Fruit fly (Drosophila melanogaster) whole organism, embryonic: ENCODE data around the gene CG2256.

ENCODE experiments used
- Bteb2 ChIP-seq: fragments of 200-800 bp; sonication (Bioruptor generic); optimal IDR thresholded peaks from 2 replicates; lab custom pipeline; 2016; ENCODE audit warnings: missing biosample characterization, missing genetic modification characterization
- CG10431 ChIP-seq: fragments of 200-800 bp; sonication (Bioruptor generic); optimal IDR thresholded peaks from 3 replicates; lab custom pipeline; 2018; ENCODE audit warnings: missing biosample characterization, mild to moderate bottlenecking, missing genetic modification characterization
- CG11504 ChIP-seq: fragments of 200-800 bp; sonication (Bioruptor generic); optimal IDR thresholded peaks from 3 replicates; lab custom pipeline; 2019; ENCODE audit warnings: missing biosample characterization, mild to moderate bottlenecking, missing genetic modification characterization, moderate library complexity
- CG12769 ChIP-seq: fragments of 200-800 bp; sonication (Bioruptor generic); optimal IDR thresholded peaks from 2 replicates; lab custom pipeline; 2019; ENCODE audit warnings: missing biosample characterization, mild to moderate bottlenecking, missing genetic modification characterization, moderate library complexity
- CG13775 ChIP-seq: fragments of 200-800 bp; sonication (Bioruptor generic); optimal IDR thresholded peaks from 3 replicates; lab custom pipeline; 2017; ENCODE audit warnings: missing biosample characterization, mild to moderate bottlenecking, missing genetic modification characterization
- CG13894 ChIP-seq: fragments of 200-800 bp; sonication (Bioruptor generic); optimal IDR thresholded peaks from 3 replicates; lab custom pipeline; 2018; ENCODE audit warnings: missing biosample characterization, mild to moderate bottlenecking, missing genetic modification characterization, moderate library complexity
- CG14050 ChIP-seq: fragments of 200-800 bp; sonication (Bioruptor generic); IDR thresholded peaks from 3 replicates; pipeline ENCODE4 v1.3.6; 2022; ENCODE audit warnings: missing biosample characterization, missing genetic modification characterization
- CG14965 ChIP-seq: fragments of 200-800 bp; sonication (Bioruptor generic); optimal IDR thresholded peaks from 2 replicates; lab custom pipeline; 2016; ENCODE audit warnings: missing biosample characterization, missing genetic modification characterization, borderline replicate concordance
- CG18262 ChIP-seq: fragments of 200-800 bp; optimal IDR thresholded peaks from 3 replicates; lab custom pipeline; 2019; ENCODE audit warnings: missing biosample characterization, mild to moderate bottlenecking, missing genetic modification characterization, moderate library complexity
- CG3281 ChIP-seq: fragments of 200-800 bp; sonication (Bioruptor generic); optimal IDR thresholded peaks from 3 replicates; lab custom pipeline; 2017; ENCODE audit warnings: missing biosample characterization, mild to moderate bottlenecking, missing genetic modification characterization
- CG4328 ChIP-seq: fragments of 200-800 bp; sonication (Bioruptor generic); optimal IDR thresholded peaks from 3 replicates; lab custom pipeline; 2017; ENCODE audit warnings: missing biosample characterization, missing genetic modification reagents, missing genetic modification characterization
- CG6689 ChIP-seq: fragments of 200-800 bp; sonication (Bioruptor generic); IDR thresholded peaks from 2 replicates; pipeline ENCODE4 v1.3.6; 2022; ENCODE audit warnings: missing biosample characterization, missing genetic modification characterization
- CG6854 ChIP-seq: fragments of 200-800 bp; sonication (Bioruptor generic); optimal IDR thresholded peaks from 3 replicates; lab custom pipeline; 2017; ENCODE audit warnings: missing biosample characterization, mild to moderate bottlenecking, missing genetic modification characterization
- CG7928 ChIP-seq: fragments of 200-800 bp; sonication (Bioruptor generic); optimal IDR thresholded peaks from 2 replicates; lab custom pipeline; 2017; ENCODE audit warnings: missing biosample characterization, mild to moderate bottlenecking, missing genetic modification characterization
- CG7987 ChIP-seq: fragments of 200-800 bp; sonication (Bioruptor generic); optimal IDR thresholded peaks from 2 replicates; lab custom pipeline; 2018; ENCODE audit warnings: missing biosample characterization, mild to moderate bottlenecking, missing genetic modification characterization, moderate library complexity
- CG9817 ChIP-seq: fragments of 200-800 bp; sonication (Bioruptor generic); optimal IDR thresholded peaks from 2 replicates; lab custom pipeline; 2018; ENCODE audit warnings: missing biosample characterization, mild to moderate bottlenecking, missing genetic modification characterization, moderate library complexity
- CHES-1-like ChIP-seq: fragments of 200-800 bp; sonication (Bioruptor generic); optimal IDR thresholded peaks from 2 replicates; lab custom pipeline; 2016; ENCODE audit warnings: missing biosample characterization, missing genetic modification characterization
- D ChIP-seq, 2 experiments: fragments of 200-800 bp in 1 of 2; fragments of >200 bp in 1 of 2; sonication (Bioruptor generic) in 1 of 2; optimal IDR thresholded peaks; 2 replicates in 1 of 2; 3 replicates in 1 of 2; lab custom pipeline; 2017; ENCODE audit warnings: mild to moderate bottlenecking in 1 of 2, missing biosample characterization in 1 of 2, missing genetic modification characterization in 1 of 2, missing genetic modification reagents in 1 of 2
- Dbx ChIP-seq: fragments of 200-800 bp; sonication (Bioruptor generic); IDR thresholded peaks from 3 replicates; pipeline ENCODE4 v1.3.6; 2022; ENCODE audit warnings: missing biosample characterization, missing genetic modification characterization
- Deaf1 ChIP-seq: fragments of 200-800 bp; optimal IDR thresholded peaks from 3 replicates; lab custom pipeline; 2019; ENCODE audit warnings: missing biosample characterization, mild to moderate bottlenecking, missing genetic modification characterization, moderate library complexity
- Doc2 ChIP-seq: fragments of 200-800 bp; sonication (Bioruptor generic); IDR thresholded peaks from 2 replicates; pipeline ENCODE4 v1.3.6; 2022; ENCODE audit warnings: missing biosample characterization, missing genetic modification characterization
- Dp ChIP-seq: fragments of 200-800 bp; sonication (Bioruptor generic); optimal IDR thresholded peaks from 2 replicates; lab custom pipeline; 2018; ENCODE audit warnings: missing biosample characterization, mild to moderate bottlenecking, missing genetic modification characterization, moderate library complexity
- Drgx ChIP-seq: fragments of 200-800 bp; sonication (Bioruptor generic); IDR thresholded peaks from 2 replicates; pipeline ENCODE4 v1.3.6; 2022; ENCODE audit warnings: missing biosample characterization, missing genetic modification characterization
- H15 ChIP-seq: fragments of 200-800 bp; sonication (Bioruptor generic); IDR thresholded peaks from 3 replicates; pipeline ENCODE4 v1.3.6; 2022; ENCODE audit warnings: missing biosample characterization, missing genetic modification characterization
- HmgZ ChIP-seq: fragments of 200-800 bp; sonication (Bioruptor generic); optimal IDR thresholded peaks from 2 replicates; lab custom pipeline; 2018; ENCODE audit warnings: missing biosample characterization, mild to moderate bottlenecking, missing genetic modification characterization
- Hmr ChIP-seq: fragments of 200-800 bp; sonication (Bioruptor generic); optimal IDR thresholded peaks from 3 replicates; lab custom pipeline; 2017; ENCODE audit warnings: mild to moderate bottlenecking, missing biosample characterization, missing genetic modification reagents, missing genetic modification characterization
- Hr78 ChIP-seq, 2 experiments: fragments of 200-800 bp in 1 of 2; fragments of >200 bp in 1 of 2; sonication (Bioruptor generic) in 1 of 2; optimal IDR thresholded peaks; 2 replicates each; lab custom pipeline; 2017 to 2019; ENCODE audit warnings: missing biosample characterization in 2 of 2, missing genetic modification characterization in 2 of 2, mild to moderate bottlenecking in 1 of 2, moderate library complexity in 1 of 2
- Jarid2 ChIP-seq: fragments of 200-800 bp; sonication (Bioruptor generic); optimal IDR thresholded peaks from 3 replicates; lab custom pipeline; 2017; ENCODE audit warnings: mild to moderate bottlenecking, missing biosample characterization, missing genetic modification reagents, missing genetic modification characterization
- Kr ChIP-seq: fragments of 200-800 bp; sonication (Bioruptor generic); optimal IDR thresholded peaks from 2 replicates; lab custom pipeline; 2017; ENCODE audit warnings: missing biosample characterization, mild to moderate bottlenecking, missing genetic modification characterization
- MESR4 ChIP-seq: fragments of 200-800 bp; sonication (Bioruptor generic); optimal IDR thresholded peaks from 2 replicates; lab custom pipeline; 2018; ENCODE audit warnings: missing biosample characterization, mild to moderate bottlenecking, missing genetic modification characterization, moderate library complexity
- Med ChIP-seq: fragments of 200-800 bp; sonication (Bioruptor generic); peaks from one replicate; lab custom pipeline; 2016; ENCODE audit warnings: missing biosample characterization, missing genetic modification characterization, mild to moderate bottlenecking, inconsistent platforms, moderate library complexity
- Ssrp ChIP-seq: fragments of 200-800 bp; sonication (Bioruptor generic); optimal IDR thresholded peaks from 2 replicates; lab custom pipeline; 2018; ENCODE audit warnings: missing biosample characterization, mild to moderate bottlenecking, missing genetic modification characterization, moderate library complexity
- Stat92E ChIP-seq, 3 experiments: fragments of >200 bp in 2 of 3; fragments of 200-800 bp in 1 of 3; sonication (Bioruptor generic) in 1 of 3; optimal IDR thresholded peaks; 2 replicates each; lab custom pipeline; 2017 to 2019; ENCODE audit warnings: missing biosample characterization in 3 of 3, missing genetic modification characterization in 3 of 3, mild to moderate bottlenecking in 1 of 3, moderate library complexity in 1 of 3
- ac ChIP-seq: fragments of 200-800 bp; sonication (Bioruptor generic); optimal IDR thresholded peaks from 3 replicates; lab custom pipeline; 2017; ENCODE audit warnings: missing biosample characterization, mild to moderate bottlenecking, missing genetic modification characterization
- aop ChIP-seq: fragments of 200-800 bp; sonication (Bioruptor generic); IDR thresholded peaks from 2 replicates; pipeline ENCODE4 v1.3.6; 2022; ENCODE audit warnings: missing biosample characterization, missing genetic modification characterization
- bsh ChIP-seq, 2 experiments: fragments of 200-800 bp; sonication (Bioruptor generic); optimal IDR thresholded peaks; 2 replicates each; lab custom pipeline; 2017 to 2018; ENCODE audit warnings: mild to moderate bottlenecking in 2 of 2, missing biosample characterization in 2 of 2, missing genetic modification characterization in 2 of 2, moderate library complexity in 1 of 2
- cg ChIP-seq: fragments of 200-800 bp; sonication (Bioruptor generic); optimal IDR thresholded peaks from 3 replicates; lab custom pipeline; 2019; ENCODE audit warnings: missing biosample characterization, mild to moderate bottlenecking, missing genetic modification characterization, moderate library complexity
- en ChIP-seq: fragments of 200-800 bp; sonication (Bioruptor generic); optimal IDR thresholded peaks from 2 replicates; lab custom pipeline; 2016; ENCODE audit warnings: missing biosample characterization, missing genetic modification characterization
- fd96Cb ChIP-seq: fragments of 200-800 bp; sonication (Bioruptor generic); optimal IDR thresholded peaks from 2 replicates; lab custom pipeline; 2018; ENCODE audit warnings: missing biosample characterization, mild to moderate bottlenecking, missing genetic modification characterization, moderate library complexity
- gcm ChIP-seq: fragments of 200-800 bp; sonication (Bioruptor generic); optimal IDR thresholded peaks from 2 replicates; lab custom pipeline; 2019; ENCODE audit warnings: missing biosample characterization, mild to moderate bottlenecking, missing genetic modification characterization, moderate library complexity
- lab ChIP-seq: fragments of 200-800 bp; sonication (Bioruptor generic); optimal IDR thresholded peaks from 3 replicates; lab custom pipeline; 2017; ENCODE audit warnings: missing biosample characterization, missing genetic modification characterization, mild to moderate bottlenecking, moderate library complexity, missing genetic modification reagents
- nom ChIP-seq: fragments of 200-800 bp; sonication (Bioruptor generic); optimal IDR thresholded peaks from 2 replicates; lab custom pipeline; 2017; ENCODE audit warnings: missing biosample characterization, missing genetic modification characterization, mild to moderate bottlenecking, moderate library complexity, missing genetic modification reagents
- pb ChIP-seq: fragments of 200-800 bp; sonication (Bioruptor generic); optimal IDR thresholded peaks from 3 replicates; lab custom pipeline; 2016; ENCODE audit warnings: missing biosample characterization, missing genetic modification characterization
- peb ChIP-seq: fragments of 200-800 bp; sonication (Bioruptor generic); IDR thresholded peaks from 2 replicates; pipeline ENCODE4 v1.3.6; 2022; ENCODE audit warnings: missing biosample characterization, missing genetic modification characterization
- pros ChIP-seq: fragments of 200-800 bp; sonication (Bioruptor generic); optimal IDR thresholded peaks from 3 replicates; lab custom pipeline; 2019; ENCODE audit warnings: missing biosample characterization, mild to moderate bottlenecking, missing genetic modification characterization, moderate library complexity
- scrt ChIP-seq: fragments of 200-800 bp; sonication (Bioruptor generic); optimal IDR thresholded peaks from 2 replicates; lab custom pipeline; 2018; ENCODE audit warnings: missing biosample characterization, mild to moderate bottlenecking, missing genetic modification characterization, moderate library complexity
- slbo ChIP-seq: fragments of 200-800 bp; sonication (Bioruptor generic); IDR thresholded peaks from 2 replicates; pipeline ENCODE4 v1.3.6; 2022; ENCODE audit warnings: missing biosample characterization, missing genetic modification characterization
- tup ChIP-seq: fragments of 200-800 bp; sonication (Bioruptor generic); optimal IDR thresholded peaks from 2 replicates; lab custom pipeline; 2016; ENCODE audit warnings: missing biosample characterization, mild to moderate bottlenecking, missing genetic modification characterization, moderate library complexity
- zen2 ChIP-seq: fragments of 200-800 bp; sonication (Bioruptor generic); IDR thresholded peaks from 3 replicates; pipeline ENCODE4 v1.3.6; 2022; ENCODE audit warnings: missing biosample characterization, missing genetic modification characterization; ENCODE audit not compliant: partially characterized antibody

CG2256 gene

DNA sequence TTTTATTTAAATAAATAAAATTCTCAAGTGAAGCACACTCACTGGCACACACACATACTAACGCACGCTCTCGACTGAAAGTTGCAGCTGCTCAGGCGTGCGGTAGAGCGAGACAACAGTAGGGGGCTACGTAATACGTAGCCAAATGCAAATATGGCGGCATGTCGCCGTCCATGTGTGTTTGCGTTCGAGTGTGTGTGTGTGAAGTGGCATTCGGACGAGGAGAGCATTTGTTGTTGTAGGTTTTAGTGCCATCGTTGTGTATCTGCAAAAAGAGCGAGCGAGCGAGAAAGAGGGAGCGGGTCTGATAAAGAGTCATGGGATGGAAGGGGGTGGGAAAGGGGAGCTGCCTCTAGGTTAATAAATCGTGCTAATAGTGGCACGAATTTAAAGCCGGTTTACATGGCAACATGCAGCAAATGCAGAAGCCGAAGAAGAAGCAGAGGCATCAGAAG is 28.5 kb downstream of the CG2256 start (continued):
- no peak for TF ChIP-seq HmgZ (tag; lab: Kevin White, UChicago)
- TF ChIP-seq CG7928 (GFP tag; lab: Kevin White, UChicago), result no peak
- peak; percentile 84 for TF ChIP-seq Med
- no peak for TF ChIP-seq CG4328 (GFP tag; lab: Kevin White, UChicago)
- TF ChIP-seq CG10431 (GFP tag; lab: Kevin White, UChicago), result peak; percentile 83
- no peak for TF ChIP-seq Dp (GFP tag; lab: Kevin White, UChicago)
- TF ChIP-seq CG11504, result no peak
- TF ChIP-seq bsh (GFP tag; optimal IDR thresholded peaks at IDR 0.05; lab: Kevin White, UChicago), result no peak
- TF ChIP-seq Hr78 (GFP tag; optimal IDR thresholded peaks at IDR 0.05; lab: Kevin White, UChicago), result peak in 1 of 2 experiments; percentile 19
- no peak for TF ChIP-seq peb
- peak; percentile 28 for TF ChIP-seq gcm (GFP tag; lab: Kevin White, UChicago)
- TF ChIP-seq Bteb2, result no peak
- 0 out of 2 replicates have a peak, but pooled peaks have one; percentile 7 for TF ChIP-seq slbo (GFP tag; lab: Robert Waterston, UW)
- TF ChIP-seq CG18262 (tag; lab: Kevin White, UChicago), result no peak
- no peak for TF ChIP-seq aop (GFP tag; lab: Robert Waterston, UW)
- TF ChIP-seq CG12769 (tag; lab: Kevin White, UChicago), result peak; percentile 29
- peak; percentile 21 for TF ChIP-seq MESR4
- TF ChIP-seq CG13775 (GFP tag; lab: Kevin White, UChicago), result no peak
- no peak for TF ChIP-seq CG13894 (tag; lab: Kevin White, UChicago)
- 0 out of 2 replicates have a peak, but pooled peaks have one; percentile 30 for TF ChIP-seq Drgx
- TF ChIP-seq lab (GFP tag; lab: Kevin White, UChicago), result peak; percentile 15
- no peak for TF ChIP-seq Ssrp (tag; lab: Kevin White, UChicago)
- TF ChIP-seq en (GFP tag; lab: Kevin White, UChicago), result no peak
- no peak for TF ChIP-seq CG14965 (GFP tag; lab: Kevin White, UChicago)
- TF ChIP-seq CG3281, result no peak
- no peak for TF ChIP-seq H15
- peak; percentile 44 for TF ChIP-seq pros (GFP tag; lab: Kevin White, UChicago)
- no peak for TF ChIP-seq D (optimal IDR thresholded peaks at IDR 0.05; lab: Kevin White, UChicago)
- no peak for TF ChIP-seq D (GFP tag; optimal IDR thresholded peaks at IDR 0.05; lab: Kevin White, UChicago)
- TF ChIP-seq cg (GFP tag; lab: Kevin White, UChicago), result peak; percentile 97
- no peak for TF ChIP-seq CG6689 (GFP tag; lab: Robert Waterston, UW)
- TF ChIP-seq Doc2 (GFP tag; lab: Robert Waterston, UW), result no peak
- TF ChIP-seq scrt, result no peak
- TF ChIP-seq CG6854 (GFP tag; lab: Kevin White, UChicago), result no peak
- TF ChIP-seq pb (GFP tag; lab: Kevin White, UChicago), result no peak
- TF ChIP-seq ac (GFP tag; lab: Kevin White, UChicago), result peak; percentile 47
- TF ChIP-seq Dbx, result no peak
- no peak for TF ChIP-seq nom (GFP tag; lab: Kevin White, UChicago)
- no peak for TF ChIP-seq fd96Cb (tag; lab: Kevin White, UChicago)
- no peak for TF ChIP-seq CHES-1-like (GFP tag; lab: Kevin White, UChicago)
- TF ChIP-seq tup (GFP tag; lab: Kevin White, UChicago), result no peak
- no peak for TF ChIP-seq CG9817 (tag; lab: Kevin White, UChicago)
- TF ChIP-seq Deaf1 (tag; lab: Kevin White, UChicago), result peak; percentile 44
- TF ChIP-seq Hmr (GFP tag; lab: Kevin White, UChicago), result no peak
- TF ChIP-seq CG7987 (GFP tag; lab: Kevin White, UChicago), result peak; percentile 40
- no peak for TF ChIP-seq Kr (GFP tag; lab: Kevin White, UChicago)
- no peak for TF ChIP-seq Jarid2 (GFP tag; lab: Kevin White, UChicago)
- TF ChIP-seq Stat92E (GFP tag; optimal IDR thresholded peaks at IDR 0.05; lab: Kevin White, UChicago), result no peak
- TF ChIP-seq zen2 (GFP tag; lab: Robert Waterston, UW), result no peak
- no peak for TF ChIP-seq CG14050 (GFP tag; lab: Robert Waterston, UW)
